Worm (Caenorhabditis elegans): ENCODE results near the gene algn-6.

The algn-6 gene

DNA sequence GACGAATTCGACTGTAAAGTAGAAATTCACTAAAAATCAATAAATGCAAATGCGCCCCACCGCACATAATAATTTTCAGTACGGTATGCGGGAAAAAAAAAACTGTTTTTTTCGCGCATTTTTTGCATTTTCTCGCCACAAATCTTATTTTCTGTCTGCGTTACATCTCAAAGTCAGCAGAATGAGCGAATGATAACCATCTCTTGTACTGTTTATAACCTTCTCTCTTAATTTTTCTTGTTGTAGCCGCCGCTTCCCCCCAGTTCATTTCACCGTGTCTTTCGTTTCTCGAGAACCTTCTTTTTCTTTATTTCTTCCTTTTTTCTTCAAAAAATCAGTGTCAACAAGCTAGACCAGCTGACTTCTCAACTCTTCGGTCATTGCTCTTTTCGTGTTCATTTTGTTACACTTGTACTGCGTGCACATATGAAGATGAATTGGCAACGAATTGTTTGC, 24.1 kb upstream of the algn-6 start (continued):
- TF ChIP-seq Y95B8A.8 (GFP tag; IDR thresholded peaks at IDR 0.05) (peak; percentile 87), unc-62 (GFP tag; optimal IDR thresholded peaks at IDR 0.05) (no peak), dox-1 (GFP tag; IDR thresholded peaks at IDR 0.05) (peak; percentile 88), snpc-1.1 (tag; optimal IDR thresholded peaks at IDR 0.05; ENCODE audit: insufficient read depth) (no peak), ztf-22 (GFP tag; optimal IDR thresholded peaks at IDR 0.05) (no peak), ama-1 (optimal IDR thresholded peaks at IDR 0.05) (no peak), ama-1 (GFP tag; optimal IDR thresholded peaks at IDR 0.05) (no peak), lin-54 (GFP tag; optimal IDR thresholded peaks at IDR 0.05) (peak; percentile 72), ets-4 (GFP tag; optimal IDR thresholded peaks at IDR 0.05) (no peak), zfh-2 (GFP tag; conservative IDR thresholded peaks at IDR 0.05) (no peak), let-607 (tag; optimal IDR thresholded peaks at IDR 0.05) (no peak), let-526 (GFP tag; IDR thresholded peaks at IDR 0.05) (no peak), nhr-90 (tag; optimal IDR thresholded peaks at IDR 0.05) (peak; percentile 22), mxl-1 (tag; optimal IDR thresholded peaks at IDR 0.05) (no peak), ztf-3 (GFP tag; optimal IDR thresholded peaks at IDR 0.05) (no peak), ceh-27 (GFP tag; optimal IDR thresholded peaks at IDR 0.05) (no peak), D2030.7 (GFP tag; IDR thresholded peaks at IDR 0.05) (peak; percentile 92), F10E7.11 (tag; optimal IDR thresholded peaks at IDR 0.05) (no peak), zim-3 (tag; optimal IDR thresholded peaks at IDR 0.05) (no peak), B0336.3 (GFP tag; IDR thresholded peaks at IDR 0.05) (peak; percentile 54), lin-40 (tag; optimal IDR thresholded peaks at IDR 0.05) (peak; percentile 31), ceh-40 (GFP tag; IDR thresholded peaks at IDR 0.05) (no peak), ztf-28 (GFP tag; IDR thresholded peaks at IDR 0.05) (0 out of 2 replicates have a peak, but pooled peaks have one; percentile 29), dpff-1 (tag; optimal IDR thresholded peaks at IDR 0.05) (peak; percentile 10), dpl-1 (GFP tag; optimal IDR thresholded peaks at IDR 0.05) (peak; percentile 86), Y79H2A.3 (GFP tag; conservative IDR thresholded peaks at IDR 0.05) (no peak), egrh-3 (GFP tag; IDR thresholded peaks at IDR 0.05) (no peak), K12H6.12 (tag; optimal IDR thresholded peaks at IDR 0.05) (peak; percentile 47), tbp1 (GFP tag; optimal IDR thresholded peaks at IDR 0.05) (peak; percentile 50), efl-1 (GFP tag; optimal IDR thresholded peaks at IDR 0.05) (peak; percentile 97), Y53F4B.3 (GFP tag; IDR thresholded peaks at IDR 0.05) (no peak), mes-4 (tag; optimal IDR thresholded peaks at IDR 0.05) (no peak), B0035.1 (tag; optimal IDR thresholded peaks at IDR 0.05) (peak; percentile 4), ceh-58 (GFP tag; IDR thresholded peaks at IDR 0.05) (no peak), F49E8.2 (tag; optimal IDR thresholded peaks at IDR 0.05; ENCODE audit: insufficient read depth) (peak; percentile 47), F57C9.4 (tag; optimal IDR thresholded peaks at IDR 0.05) (no peak), madf-6 (GFP tag; IDR thresholded peaks at IDR 0.05) (peak; percentile 97), lin-26 (GFP tag; IDR thresholded peaks at IDR 0.05) (no peak), ztf-26 (tag; optimal IDR thresholded peaks at IDR 0.05) (peak; percentile 77), sea-2 (GFP tag; IDR thresholded peaks at IDR 0.05) (no peak), madf-10 (tag; optimal IDR thresholded peaks at IDR 0.05) (no peak), egl-18 (GFP tag; IDR thresholded peaks at IDR 0.05) (no peak), B0261.1 (tag; optimal IDR thresholded peaks at IDR 0.05) (no peak), lir-1 (GFP tag; conservative IDR thresholded peaks at IDR 0.05) (peak; percentile 50; the same call in 1 of the 2 replicates), ztf-6 (GFP tag; IDR thresholded peaks at IDR 0.05) (no peak), mcd-1 (GFP tag; IDR thresholded peaks at IDR 0.05) (peak; percentile 89), ztf-25 (GFP tag; IDR thresholded peaks at IDR 0.05) (no peak), ztf-18 (tag; optimal IDR thresholded peaks at IDR 0.05) (peak; percentile 16), unc-130 (GFP tag; optimal IDR thresholded peaks at IDR 0.05) (peak; percentile 74), egl-44 (GFP tag; IDR thresholded peaks at IDR 0.05) (0 out of 2 replicates have a peak, but pooled peaks have one; percentile 14)

Measured in whole organism, young adult.